Worm (Caenorhabditis elegans) whole organism, L3 larva: ENCODE results near the gene arc-1.

Experiments used
- R02D3.7 ChIP-seq: fragments of 150-350 bp; optimal IDR thresholded peaks from 2 replicates; lab custom pipeline; 2014; ENCODE audit warnings: missing biosample characterization, missing genetic modification characterization
- ceh-16 ChIP-seq: sonication (generic microtip); optimal IDR thresholded peaks from 2 replicates; lab custom pipeline; 2017; ENCODE audit warnings: missing biosample characterization, missing genetic modification characterization
- egl-27 ChIP-seq: sonication (generic microtip); optimal IDR thresholded peaks from 4 replicates; lab custom pipeline; 2017; ENCODE audit warnings: missing biosample characterization, missing genetic modification reagents, missing genetic modification characterization
- elt-3 ChIP-seq, 3 experiments: fragments of 150-350 bp in 1 of 3; sonication (generic microtip) in 2 of 3; optimal IDR thresholded peaks; 2 replicates in 2 of 3; 4 replicates in 1 of 3; lab custom pipeline; 2014 to 2017; ENCODE audit warnings: missing biosample characterization in 3 of 3, missing genetic modification characterization in 3 of 3
- mdl-1 ChIP-seq: fragments of 150-350 bp; optimal IDR thresholded peaks from 2 replicates; lab custom pipeline; 2014; ENCODE audit warnings: missing biosample characterization, missing genetic modification characterization
- nhr-11 ChIP-seq: fragments of 150-350 bp; optimal IDR thresholded peaks from 2 replicates; lab custom pipeline; 2014; ENCODE audit warnings: missing biosample characterization, missing genetic modification characterization
- nhr-237 ChIP-seq: fragments of 150-350 bp; optimal IDR thresholded peaks from 2 replicates; lab custom pipeline; 2014; ENCODE audit warnings: missing biosample characterization, missing genetic modification characterization
- nhr-25 ChIP-seq: sonication (generic microtip); optimal IDR thresholded peaks from 2 replicates; lab custom pipeline; 2017; ENCODE audit warnings: missing biosample characterization, missing genetic modification characterization

ce11 chrII:9656210-9656755 is 18.5 kb upstream of the arc-1 start, which contains the start of gene gstk-1:
- no peak for TF ChIP-seq nhr-25 (tag; lab: Kevin White, UChicago)
- TF ChIP-seq elt-3 (tag; optimal IDR thresholded peaks at IDR 0.05; lab: Kevin White, UChicago), result no peak
- no peak for TF ChIP-seq R02D3.7 (tag; lab: Kevin White, UChicago)
- no peak for TF ChIP-seq mdl-1 (tag; lab: Kevin White, UChicago)
- no peak for TF ChIP-seq ceh-16 (tag; lab: Kevin White, UChicago)
- TF ChIP-seq nhr-11, result no peak
- TF ChIP-seq egl-27, result no peak
- no peak for TF ChIP-seq nhr-237 (tag; lab: Kevin White, UChicago)
